Fruit fly (Drosophila melanogaster) whole organism, embryonic: ENCODE results near the gene slow.

ENCODE experiments used
- Adf1 ChIP-seq: fragments of 200-800 bp; sonication (Bioruptor generic); IDR thresholded peaks from 2 replicates; pipeline ENCODE4 v1.3.6; 2022; ENCODE audit warnings: missing biosample characterization, missing genetic modification characterization
- Aef1 ChIP-seq: fragments of 200-800 bp; sonication (Bioruptor generic); IDR thresholded peaks from 3 replicates; pipeline ENCODE4 v1.3.6; 2022; ENCODE audit warnings: missing biosample characterization, missing genetic modification characterization
- Bteb2 ChIP-seq: fragments of 200-800 bp; sonication (Bioruptor generic); optimal IDR thresholded peaks from 2 replicates; lab custom pipeline; 2016; ENCODE audit warnings: missing biosample characterization, missing genetic modification characterization
- CG10147 ChIP-seq: fragments of 200-800 bp; sonication (Bioruptor generic); optimal IDR thresholded peaks from 2 replicates; lab custom pipeline; 2019; ENCODE audit warnings: missing biosample characterization, mild to moderate bottlenecking, missing genetic modification characterization, moderate library complexity
- CG11093 ChIP-seq: fragments of 200-800 bp; sonication (Bioruptor generic); IDR thresholded peaks from 3 replicates; pipeline ENCODE4 v1.3.6; 2022; ENCODE audit warnings: missing biosample characterization, missing genetic modification characterization
- CG11247 ChIP-seq: fragments of 200-800 bp; sonication (Bioruptor generic); IDR thresholded peaks from 2 replicates; pipeline ENCODE4 v1.3.6; 2022; ENCODE audit warnings: missing biosample characterization, missing genetic modification characterization
- CG12391 ChIP-seq: fragments of 200-800 bp; sonication (Bioruptor generic); optimal IDR thresholded peaks from 3 replicates; lab custom pipeline; 2018; ENCODE audit warnings: missing biosample characterization, mild to moderate bottlenecking, missing genetic modification characterization, moderate library complexity
- CG14710 ChIP-seq: fragments of 200-800 bp; sonication (Bioruptor generic); optimal IDR thresholded peaks from 3 replicates; lab custom pipeline; 2019; ENCODE audit warnings: missing biosample characterization, mild to moderate bottlenecking, missing genetic modification characterization, moderate library complexity
- CG15269 ChIP-seq: fragments of 200-800 bp; sonication (Bioruptor generic); optimal IDR thresholded peaks from 2 replicates; lab custom pipeline; 2018; ENCODE audit warnings: missing biosample characterization, mild to moderate bottlenecking, missing genetic modification characterization, moderate library complexity
- CG16815 ChIP-seq: fragments of 200-800 bp; sonication (Bioruptor generic); optimal IDR thresholded peaks from 3 replicates; lab custom pipeline; 2017; ENCODE audit warnings: missing biosample characterization, mild to moderate bottlenecking, missing genetic modification characterization
- CG17186 ChIP-seq: fragments of 200-800 bp; sonication (Bioruptor generic); optimal IDR thresholded peaks from 3 replicates; lab custom pipeline; 2017; ENCODE audit warnings: missing biosample characterization, missing genetic modification reagents, missing genetic modification characterization
- CG17359 ChIP-seq: fragments of 200-800 bp; sonication (Bioruptor generic); optimal IDR thresholded peaks from 3 replicates; lab custom pipeline; 2018; ENCODE audit warnings: missing biosample characterization, mild to moderate bottlenecking, missing genetic modification characterization, moderate library complexity
- CG17829 ChIP-seq: fragments of 200-800 bp; optimal IDR thresholded peaks from 2 replicates; lab custom pipeline; 2019; ENCODE audit warnings: missing biosample characterization, mild to moderate bottlenecking, missing genetic modification characterization, moderate library complexity
- CG18011 ChIP-seq: fragments of 200-800 bp; sonication (Bioruptor generic); optimal IDR thresholded peaks from 2 replicates; lab custom pipeline; 2017; ENCODE audit warnings: missing biosample characterization, missing genetic modification characterization, mild to moderate bottlenecking, moderate library complexity, missing genotype
- CG18619 ChIP-seq: fragments of 200-800 bp; sonication (Bioruptor generic); optimal IDR thresholded peaks from 3 replicates; lab custom pipeline; 2017; ENCODE audit warnings: missing biosample characterization, mild to moderate bottlenecking, missing genetic modification characterization
- CG2875 ChIP-seq: fragments of 200-800 bp; sonication (Bioruptor generic); optimal IDR thresholded peaks from 2 replicates; lab custom pipeline; 2017; ENCODE audit warnings: missing biosample characterization, mild to moderate bottlenecking, missing genetic modification characterization, missing genetic modification reagents
- CG31224 ChIP-seq: fragments of 200-800 bp; sonication (Bioruptor generic); IDR thresholded peaks from 2 replicates; pipeline ENCODE4 v1.3.6; 2022; ENCODE audit warnings: missing biosample characterization, missing genetic modification characterization
- CG3281 ChIP-seq: fragments of 200-800 bp; sonication (Bioruptor generic); optimal IDR thresholded peaks from 3 replicates; lab custom pipeline; 2017; ENCODE audit warnings: missing biosample characterization, mild to moderate bottlenecking, missing genetic modification characterization
- CG34422 ChIP-seq: fragments of 200-800 bp; sonication (Bioruptor generic); IDR thresholded peaks from 3 replicates; pipeline ENCODE4 v1.3.6; 2022; ENCODE audit warnings: missing biosample characterization, missing genetic modification characterization
- CG3847 ChIP-seq: fragments of 200-800 bp; sonication (Bioruptor generic); IDR thresholded peaks from 2 replicates; pipeline ENCODE4 v1.3.6; 2022; ENCODE audit warnings: missing biosample characterization, missing genetic modification characterization
- CG4707 ChIP-seq: fragments of 200-800 bp; sonication (Bioruptor generic); optimal IDR thresholded peaks from 2 replicates; lab custom pipeline; 2018; ENCODE audit warnings: missing biosample characterization, mild to moderate bottlenecking, missing genetic modification characterization, moderate library complexity
- CG7372 ChIP-seq: fragments of 200-800 bp; sonication (Bioruptor generic); IDR thresholded peaks from 2 replicates; pipeline ENCODE4 v1.3.6; 2022; ENCODE audit warnings: missing biosample characterization, missing genetic modification characterization
- CG8388 ChIP-seq: fragments of 200-800 bp; sonication (Bioruptor generic); optimal IDR thresholded peaks from 2 replicates; lab custom pipeline; 2019; ENCODE audit warnings: missing biosample characterization, mild to moderate bottlenecking, missing genetic modification characterization, moderate library complexity
- E2f2 ChIP-seq: fragments of 200-800 bp; sonication (Bioruptor generic); IDR thresholded peaks from 2 replicates; pipeline ENCODE4 v1.3.6; 2022; ENCODE audit warnings: missing biosample characterization, missing genetic modification characterization
- Hand ChIP-seq: fragments of 200-800 bp; sonication (Bioruptor generic); optimal IDR thresholded peaks from 2 replicates; lab custom pipeline; 2017; ENCODE audit warnings: mild to moderate bottlenecking, missing biosample characterization, missing genetic modification reagents, missing genetic modification characterization
- Hmr ChIP-seq: fragments of 200-800 bp; sonication (Bioruptor generic); optimal IDR thresholded peaks from 3 replicates; lab custom pipeline; 2017; ENCODE audit warnings: mild to moderate bottlenecking, missing biosample characterization, missing genetic modification reagents, missing genetic modification characterization
- MBD-R2 ChIP-seq: fragments of 200-800 bp; sonication (Bioruptor generic); IDR thresholded peaks from 2 replicates; pipeline ENCODE4 v1.3.6; 2022; ENCODE audit warnings: missing biosample characterization, missing genetic modification characterization
- Mrtf ChIP-seq: fragments of 200-800 bp; sonication (Bioruptor generic); IDR thresholded peaks from 3 replicates; pipeline ENCODE4 v1.3.6; 2022; ENCODE audit warnings: missing biosample characterization, missing genetic modification characterization
- Nf-YC ChIP-seq: fragments of 200-800 bp; optimal IDR thresholded peaks from 3 replicates; lab custom pipeline; 2019; ENCODE audit warnings: missing biosample characterization, mild to moderate bottlenecking, missing genetic modification characterization, moderate library complexity
- Sin3A ChIP-seq: fragments of >200 bp; optimal IDR thresholded peaks from 2 replicates; lab custom pipeline; 2018
- Sry-β ChIP-seq: fragments of 200-800 bp; sonication (Bioruptor generic); optimal IDR thresholded peaks from 2 replicates; lab custom pipeline; 2018; ENCODE audit warnings: missing biosample characterization, mild to moderate bottlenecking, missing genetic modification characterization, moderate library complexity
- ato ChIP-seq: fragments of 200-800 bp; sonication (Bioruptor generic); IDR thresholded peaks from 2 replicates; pipeline ENCODE4 v1.3.6; 2022; ENCODE audit warnings: missing biosample characterization, missing genetic modification characterization; ENCODE audit not compliant: partially characterized antibody
- bowl ChIP-seq: fragments of 200-800 bp; sonication (Bioruptor generic); IDR thresholded peaks from 2 replicates; pipeline ENCODE4 v1.3.6; 2022; ENCODE audit warnings: missing biosample characterization, missing genetic modification characterization
- br ChIP-seq: fragments of >200 bp; optimal IDR thresholded peaks from 2 replicates; lab custom pipeline; 2017
- btn ChIP-seq: fragments of 200-800 bp; sonication (Bioruptor generic); optimal IDR thresholded peaks from 2 replicates; lab custom pipeline; 2016; ENCODE audit warnings: missing biosample characterization, missing genetic modification characterization
- chif ChIP-seq, 2 experiments: fragments of 200-800 bp; sonication (Bioruptor generic); optimal IDR thresholded peaks; 3 replicates each; lab custom pipeline; 2016; ENCODE audit warnings: missing biosample characterization in 2 of 2, missing genetic modification characterization in 2 of 2
- chm ChIP-seq: fragments of 200-800 bp; sonication (Bioruptor generic); IDR thresholded peaks from 2 replicates; pipeline ENCODE4 v1.3.6; 2022; ENCODE audit warnings: missing biosample characterization, missing genetic modification characterization
- chn ChIP-seq: fragments of 200-800 bp; sonication (Bioruptor generic); optimal IDR thresholded peaks from 2 replicates; lab custom pipeline; 2016; ENCODE audit warnings: missing biosample characterization, missing genetic modification characterization
- ci ChIP-seq: fragments of 200-800 bp; sonication (Bioruptor generic); IDR thresholded peaks from 3 replicates; pipeline ENCODE4 v1.3.6; 2022; ENCODE audit warnings: missing biosample characterization, missing genetic modification characterization
- exex ChIP-seq: fragments of 200-800 bp; sonication (Bioruptor generic); optimal IDR thresholded peaks from 4 replicates; lab custom pipeline; 2018; ENCODE audit warnings: missing biosample characterization, mild to moderate bottlenecking, missing genetic modification characterization, moderate library complexity
- ftz-f1 ChIP-seq: fragments of 200-800 bp; sonication (Bioruptor generic); optimal IDR thresholded peaks from 2 replicates; lab custom pipeline; 2016; ENCODE audit warnings: missing biosample characterization, missing genetic modification characterization
- gce ChIP-seq: fragments of 200-800 bp; sonication (Bioruptor generic); IDR thresholded peaks from 3 replicates; pipeline ENCODE4 v1.3.6; 2022; ENCODE audit warnings: missing biosample characterization, missing genetic modification characterization
- gcm2 ChIP-seq: fragments of 200-800 bp; sonication (Bioruptor generic); optimal IDR thresholded peaks from 2 replicates; lab custom pipeline; 2016; ENCODE audit warnings: missing biosample characterization, missing genetic modification characterization
- insv ChIP-seq, 2 experiments: fragments of 200-800 bp; sonication (Bioruptor generic); optimal IDR thresholded peaks; 3 replicates each; lab custom pipeline; 2016 to 2018; ENCODE audit warnings: missing biosample characterization in 2 of 2, missing genetic modification characterization in 2 of 2
- nerfin-2 ChIP-seq: fragments of 200-800 bp; sonication (Bioruptor generic); IDR thresholded peaks from 2 replicates; pipeline ENCODE4 v1.3.6; 2022; ENCODE audit warnings: missing biosample characterization, missing genetic modification characterization; ENCODE audit not compliant: partially characterized antibody
- run ChIP-seq: fragments of 200-800 bp; sonication (Bioruptor generic); optimal IDR thresholded peaks from 3 replicates; lab custom pipeline; 2018; ENCODE audit warnings: missing biosample characterization, mild to moderate bottlenecking, missing genetic modification characterization
- sd ChIP-seq: fragments of 200-800 bp; sonication (Bioruptor generic); optimal IDR thresholded peaks from 3 replicates; lab custom pipeline; 2018; ENCODE audit warnings: missing biosample characterization, mild to moderate bottlenecking, missing genetic modification characterization, moderate library complexity
- sens ChIP-seq: fragments of 200-800 bp; sonication (Bioruptor generic); peaks from one replicate; lab custom pipeline; 2016; ENCODE audit warnings: missing biosample characterization, missing genetic modification characterization
- slbo ChIP-seq: fragments of 200-800 bp; sonication (Bioruptor generic); IDR thresholded peaks from 2 replicates; pipeline ENCODE4 v1.3.6; 2022; ENCODE audit warnings: missing biosample characterization, missing genetic modification characterization
- twi ChIP-seq: fragments of 200-800 bp; optimal IDR thresholded peaks from 2 replicates; lab custom pipeline; 2019; ENCODE audit warnings: missing biosample characterization, mild to moderate bottlenecking, missing genetic modification characterization, moderate library complexity
- wek ChIP-seq: fragments of 200-800 bp; sonication (Bioruptor generic); optimal IDR thresholded peaks from 3 replicates; lab custom pipeline; 2018; ENCODE audit warnings: missing biosample characterization, mild to moderate bottlenecking, missing genetic modification characterization, moderate library complexity

The slow gene

dm6 chr3L:4378895-4379294 lies 5.3 kb upstream of the slow start (continued):
- TF ChIP-seq nerfin-2 (GFP tag; lab: Robert Waterston, UW) (no peak), CG11093 (GFP tag; lab: Robert Waterston, UW) (0 out of 3 replicates have a peak, but pooled peaks have one; percentile 35), CG31224 (no peak), CG17829 (peak; percentile 32), CG16815 (peak; percentile 36), CG18619 (GFP tag; lab: Kevin White, UChicago) (peak; percentile 57), Nf-YC (tag; lab: Kevin White, UChicago) (peak; percentile 32), MBD-R2 (peak; percentile 33; the same call in 1 of the 2 replicates), Sin3A (lab: Kevin White, UChicago) (no peak), Sry-β (GFP tag; lab: Kevin White, UChicago) (no peak), ftz-f1 (GFP tag; lab: Kevin White, UChicago) (no peak), Aef1 (GFP tag; lab: Robert Waterston, UW) (peak; percentile 38; the same call in 2 of the 3 replicates), ci (GFP tag; lab: Robert Waterston, UW) (peak; percentile 36; the same call in 1 of the 3 replicates), chif (GFP tag; optimal IDR thresholded peaks at IDR 0.05; lab: Kevin White, UChicago) (peak; percentile 14 to 31), CG34422 (GFP tag; lab: Robert Waterston, UW) (peak; percentile 57; the same call in 2 of the 3 replicates), CG10147 (GFP tag; lab: Kevin White, UChicago) (peak; percentile 67), CG11247 (GFP tag; lab: Robert Waterston, UW) (0 out of 2 replicates have a peak, but pooled peaks have one; percentile 18), Bteb2 (GFP tag; lab: Kevin White, UChicago) (peak; percentile 58), Mrtf (GFP tag; lab: Robert Waterston, UW) (peak; percentile 55; the same call in 1 of the 3 replicates), gce (peak; percentile 40; the same call in 1 of the 3 replicates), Hand (GFP tag; lab: Kevin White, UChicago) (peak; percentile 82), exex (no peak), chn (no peak), CG14710 (tag; lab: Kevin White, UChicago) (peak; percentile 7), chm (GFP tag; lab: Robert Waterston, UW) (no peak), twi (tag; lab: Kevin White, UChicago) (no peak), Adf1 (GFP tag; lab: Robert Waterston, UW) (no peak), CG3847 (GFP tag; lab: Robert Waterston, UW) (peak; percentile 55), CG17186 (GFP tag; lab: Kevin White, UChicago) (no peak), ato (GFP tag; lab: Robert Waterston, UW) (no peak), CG8388 (no peak), gcm2 (GFP tag; lab: Kevin White, UChicago) (no peak), CG4707 (GFP tag; lab: Kevin White, UChicago) (no peak), CG3281 (GFP tag; lab: Kevin White, UChicago) (peak; percentile 65), Hmr (GFP tag; lab: Kevin White, UChicago) (peak; percentile 68), CG15269 (tag; lab: Kevin White, UChicago) (peak; percentile 78), run (tag; lab: Kevin White, UChicago) (no peak), E2f2 (GFP tag; lab: Robert Waterston, UW) (peak; percentile 28; the same call in 1 of the 2 replicates), CG17359 (tag; lab: Kevin White, UChicago) (peak; percentile 55), slbo (GFP tag; lab: Robert Waterston, UW) (peak; percentile 59), br (lab: Kevin White, UChicago) (no peak), CG7372 (GFP tag; lab: Robert Waterston, UW) (peak; percentile 16; the same call in 1 of the 2 replicates), CG2875 (GFP tag; lab: Kevin White, UChicago) (no peak), sens (GFP tag; lab: Kevin White, UChicago) (peak; percentile 80), bowl (GFP tag; lab: Robert Waterston, UW) (no peak), CG12391 (tag; lab: Kevin White, UChicago) (peak; percentile 56), insv (GFP tag; optimal IDR thresholded peaks at IDR 0.05; lab: Kevin White, UChicago) (no peak), CG18011 (GFP tag; lab: Kevin White, UChicago) (no peak), btn (GFP tag; lab: Kevin White, UChicago) (no peak), wek (GFP tag; lab: Kevin White, UChicago) (no peak), sd (peak; percentile 11)
